Worm (Caenorhabditis elegans) whole organism, midembryonic: ENCODE data around the gene fbxa-120.

Experiments used
- T22C8.4 ChIP-seq: fragments of 200-800 bp; sonication (Bioruptor generic); IDR thresholded peaks from 2 replicates; pipeline ENCODE4 v1.3.6; 2022; ENCODE audit warnings: missing genetic modification characterization, missing compliant biosample characterization
- cog-1 ChIP-seq: sonication (generic microtip); optimal IDR thresholded peaks from 2 replicates; lab custom pipeline; 2016; ENCODE audit warnings: missing genetic modification characterization, missing compliant biosample characterization
- flt-1 ChIP-seq: fragments of 200-800 bp; sonication (Bioruptor generic); IDR thresholded peaks from 2 replicates; pipeline ENCODE4 v1.3.6; 2022; ENCODE audit warnings: missing genetic modification characterization, missing compliant biosample characterization
- klf-2 ChIP-seq: fragments of 200-800 bp; sonication (Bioruptor generic); conservative IDR thresholded peaks from 2 replicates; pipeline ENCODE4 v1.3.6; 2022; ENCODE audit warnings: missing genetic modification reagents, missing genetic modification characterization, missing compliant biosample characterization
- med-1 ChIP-seq: sonication (generic microtip); optimal IDR thresholded peaks from 2 replicates; lab custom pipeline; 2017; ENCODE audit warnings: missing genetic modification characterization, mild to moderate bottlenecking, missing compliant biosample characterization, antibody characterized with exemption, missing genetic modification reagents; ENCODE audit not compliant: insufficient read depth
- ref-1 ChIP-seq: fragments of 200-800 bp; sonication (Bioruptor generic); conservative IDR thresholded peaks from 2 replicates; pipeline ENCODE4 v1.3.6; 2022; ENCODE audit warnings: missing genetic modification reagents, missing genetic modification characterization, missing compliant biosample characterization
- tab-1 ChIP-seq: fragments of 200-800 bp; sonication (Bioruptor generic); IDR thresholded peaks from 2 replicates; pipeline ENCODE4 v1.3.6; 2022; ENCODE audit warnings: missing genetic modification characterization, missing compliant biosample characterization
- ztf-23 ChIP-seq: fragments of 200-800 bp; sonication (Bioruptor generic); IDR thresholded peaks from 2 replicates; pipeline ENCODE4 v1.3.6; 2022; ENCODE audit warnings: missing genetic modification reagents, missing genetic modification characterization, missing compliant biosample characterization
- ztf-29 ChIP-seq: fragments of 200-800 bp; sonication (Bioruptor generic); IDR thresholded peaks from 2 replicates; pipeline ENCODE4 v1.3.6; 2022; ENCODE audit warnings: missing genetic modification reagents, missing genetic modification characterization, missing compliant biosample characterization

The fbxa-120 gene

DNA sequence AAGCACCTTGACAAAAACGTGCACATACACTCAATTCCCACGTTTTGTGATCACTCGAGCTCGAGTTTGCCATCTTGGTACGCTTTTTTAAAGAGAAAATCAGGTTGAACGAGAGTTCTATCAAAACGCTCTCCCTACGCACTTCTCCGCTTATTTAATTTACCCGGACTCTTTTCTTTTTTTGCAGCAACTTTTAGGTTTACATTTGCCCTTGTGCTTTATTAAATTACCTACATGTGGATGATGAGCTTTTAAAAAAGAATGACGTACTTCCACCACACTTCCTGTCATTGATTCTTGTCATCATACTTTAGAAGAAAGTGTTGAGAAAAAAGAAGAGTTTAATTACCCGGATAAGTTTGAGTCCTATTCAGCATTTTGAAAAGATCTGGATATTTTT lies 49.6 kb downstream of the fbxa-120 start:
- TF ChIP-seq T22C8.4 (GFP tag; lab: Robert Waterston, UW), result no peak
- TF ChIP-seq klf-2, result no peak
- no peak for TF ChIP-seq tab-1 (GFP tag; lab: Robert Waterston, UW)
- TF ChIP-seq med-1 (GFP tag; lab: Kevin White, UChicago), result no peak
- TF ChIP-seq flt-1 (GFP tag; lab: Robert Waterston, UW), result no peak
- TF ChIP-seq ztf-29 (GFP tag; lab: Robert Waterston, UW), result no peak
- TF ChIP-seq ref-1, result no peak
- no peak for TF ChIP-seq ztf-23 (GFP tag; lab: Robert Waterston, UW)
- TF ChIP-seq cog-1 (tag; lab: Kevin White, UChicago), result no peak
